Worm (Caenorhabditis elegans) whole organism, mixed stage, embryonic: ENCODE results near the gene F44G4.3.

Experiments
- bed-3 ChIP-seq: fragments of 200-800 bp; sonication (Bioruptor generic); optimal IDR thresholded peaks from 3 replicates; lab custom pipeline; 2018; ENCODE audit warnings: mild to moderate bottlenecking, missing genetic modification characterization, moderate library complexity, missing compliant biosample characterization
- blmp-1 ChIP-seq: fragments of 150-350 bp; optimal IDR thresholded peaks from 2 replicates; lab custom pipeline; 2014; ENCODE audit warnings: missing biosample characterization, missing genetic modification characterization
- ceh-39 ChIP-seq: fragments of 150-350 bp; optimal IDR thresholded peaks from 2 replicates; lab custom pipeline; 2014; ENCODE audit warnings: missing biosample characterization, missing genetic modification characterization
- ceh-43 ChIP-seq: fragments of 200-800 bp; sonication (Bioruptor generic); optimal IDR thresholded peaks from 2 replicates; lab custom pipeline; 2018; ENCODE audit warnings: mild to moderate bottlenecking, missing genetic modification characterization, moderate library complexity, missing compliant biosample characterization
- ceh-83 ChIP-seq: fragments of 200-800 bp; sonication (Bioruptor generic); optimal IDR thresholded peaks from 2 replicates; lab custom pipeline; 2018; ENCODE audit warnings: mild to moderate bottlenecking, missing genetic modification characterization, missing compliant biosample characterization
- ces-1 ChIP-seq: fragments of 150-350 bp; optimal IDR thresholded peaks from 2 replicates; lab custom pipeline; 2014; ENCODE audit warnings: missing biosample characterization, missing genetic modification reagents, missing genetic modification characterization
- cnd-1 ChIP-seq: fragments of 200-800 bp; sonication (Bioruptor generic); optimal IDR thresholded peaks from 2 replicates; lab custom pipeline; 2018; ENCODE audit warnings: mild to moderate bottlenecking, missing genetic modification characterization, missing compliant biosample characterization
- drap-1 ChIP-seq: fragments of 200-800 bp; sonication (Bioruptor generic); optimal IDR thresholded peaks from 3 replicates; lab custom pipeline; 2018; ENCODE audit warnings: mild to moderate bottlenecking, missing genetic modification characterization, missing compliant biosample characterization
- elt-1 ChIP-seq: sonication (generic microtip); optimal IDR thresholded peaks from 2 replicates; lab custom pipeline; 2017; ENCODE audit warnings: missing genetic modification characterization, mild to moderate bottlenecking, missing compliant biosample characterization, antibody characterized with exemption, moderate library complexity, borderline replicate concordance; ENCODE audit not compliant: insufficient read depth
- elt-3 ChIP-seq: fragments of 150-350 bp; optimal IDR thresholded peaks from 2 replicates; lab custom pipeline; 2014; ENCODE audit warnings: missing biosample characterization, missing genetic modification characterization
- flh-1 ChIP-seq: fragments of 200-800 bp; sonication (Bioruptor generic); optimal IDR thresholded peaks from 2 replicates; lab custom pipeline; 2018; ENCODE audit warnings: mild to moderate bottlenecking, missing genetic modification characterization, moderate library complexity, missing compliant biosample characterization
- ham-2 ChIP-seq: fragments of 200-800 bp; sonication (Bioruptor generic); optimal IDR thresholded peaks from 2 replicates; lab custom pipeline; 2018; ENCODE audit warnings: mild to moderate bottlenecking, missing genetic modification characterization, missing compliant biosample characterization
- hlh-1 ChIP-seq: fragments of 150-350 bp; optimal IDR thresholded peaks from 2 replicates; lab custom pipeline; 2014; ENCODE audit warnings: missing biosample characterization, missing genetic modification reagents, missing genetic modification characterization
- lin-13 ChIP-seq: fragments of 150-350 bp; optimal IDR thresholded peaks from 2 replicates; lab custom pipeline; 2014; ENCODE audit warnings: missing biosample characterization, missing genetic modification characterization
- lin-32 ChIP-seq: fragments of 200-800 bp; sonication (Bioruptor generic); optimal IDR thresholded peaks from 2 replicates; lab custom pipeline; 2018; ENCODE audit warnings: mild to moderate bottlenecking, missing genetic modification characterization, missing compliant biosample characterization
- mab-5 ChIP-seq: fragments of 150-350 bp; optimal IDR thresholded peaks from 2 replicates; lab custom pipeline; 2014; ENCODE audit warnings: missing biosample characterization, missing genetic modification characterization
- mep-1 ChIP-seq: fragments of 150-350 bp; optimal IDR thresholded peaks from 2 replicates; lab custom pipeline; 2017; ENCODE audit warnings: missing biosample characterization, missing genetic modification reagents, missing genetic modification characterization, inconsistent platforms
- nhr-2 ChIP-seq: fragments of 150-350 bp; optimal IDR thresholded peaks from 2 replicates; lab custom pipeline; 2014; ENCODE audit warnings: missing biosample characterization, missing genetic modification characterization
- nhr-237 ChIP-seq: fragments of 150-350 bp; optimal IDR thresholded peaks from 2 replicates; lab custom pipeline; 2014; ENCODE audit warnings: missing biosample characterization, missing genetic modification characterization
- nhr-76 ChIP-seq: sonication (generic microtip); optimal IDR thresholded peaks from 2 replicates; lab custom pipeline; 2017; ENCODE audit warnings: missing biosample characterization, missing genetic modification characterization
- pha-4 ChIP-seq: fragments of 150-350 bp; optimal IDR thresholded peaks from 2 replicates; lab custom pipeline; 2018; ENCODE audit warnings: missing biosample characterization, missing genetic modification reagents, missing genetic modification characterization
- sem-2 ChIP-seq: fragments of 200-800 bp; sonication (Bioruptor generic); optimal IDR thresholded peaks from 2 replicates; lab custom pipeline; 2018; ENCODE audit warnings: mild to moderate bottlenecking, missing genetic modification characterization, missing compliant biosample characterization
- snpc-4 ChIP-seq: fragments of 150-350 bp; optimal IDR thresholded peaks from 2 replicates; lab custom pipeline; 2014; ENCODE audit warnings: missing biosample characterization, missing genetic modification characterization
- sptf-1 ChIP-seq: sonication (generic microtip); optimal IDR thresholded peaks from 2 replicates; lab custom pipeline; 2017; ENCODE audit warnings: mild to moderate bottlenecking, missing genetic modification characterization, moderate library complexity, missing compliant biosample characterization
- tbx-8 ChIP-seq: fragments of 200-800 bp; sonication (Bioruptor generic); optimal IDR thresholded peaks from 2 replicates; lab custom pipeline; 2018; ENCODE audit warnings: mild to moderate bottlenecking, missing genetic modification characterization, moderate library complexity, missing compliant biosample characterization
- unc-120 ChIP-seq: sonication (generic microtip); optimal IDR thresholded peaks from 2 replicates; lab custom pipeline; 2017; ENCODE audit warnings: missing genetic modification characterization, missing compliant biosample characterization; ENCODE audit not compliant: poor library complexity, severe bottlenecking
- unc-39 ChIP-seq: fragments of 150-350 bp; optimal IDR thresholded peaks from 2 replicates; lab custom pipeline; 2014; ENCODE audit warnings: missing biosample characterization, missing genetic modification characterization
- unc-62 ChIP-seq: fragments of 150-350 bp; optimal IDR thresholded peaks from 2 replicates; lab custom pipeline; 2014; ENCODE audit warnings: missing biosample characterization, missing genetic modification reagents, missing genetic modification characterization
- zip-8 ChIP-seq: fragments of 150-350 bp; optimal IDR thresholded peaks from 2 replicates; lab custom pipeline; 2014; ENCODE audit warnings: missing biosample characterization, missing genetic modification characterization
- ztf-11 ChIP-seq: fragments of 150-350 bp; optimal IDR thresholded peaks from 2 replicates; lab custom pipeline; 2014; ENCODE audit warnings: missing biosample characterization, missing genetic modification characterization

The F44G4.3 gene

ce11 chrII:9031891-9032290, 34.4 kb upstream of the F44G4.3 start:
- TF ChIP-seq unc-39 (tag; lab: Kevin White, UChicago) (no peak), ces-1 (GFP tag; lab: Kevin White, UChicago) (no peak), elt-3 (tag; lab: Kevin White, UChicago) (no peak), pha-4 (tag; lab: Kevin White, UChicago) (no peak), tbx-8 (no peak), ceh-43 (GFP tag; lab: Kevin White, UChicago) (no peak), lin-13 (no peak), nhr-76 (tag; lab: Kevin White, UChicago) (no peak), bed-3 (GFP tag; lab: Kevin White, UChicago) (no peak), zip-8 (tag; lab: Kevin White, UChicago) (no peak), ztf-11 (tag; lab: Kevin White, UChicago) (no peak), snpc-4 (no peak), cnd-1 (tag; lab: Kevin White, UChicago) (no peak), unc-120 (tag; lab: Kevin White, UChicago) (no peak), drap-1 (GFP tag; lab: Kevin White, UChicago) (no peak), unc-62 (GFP tag; lab: Kevin White, UChicago) (no peak), sptf-1 (no peak), ceh-39 (no peak)

- TF ChIP-seq ceh-43 (GFP tag; lab: Kevin White, UChicago): no peak
These were observed 31.8 kb upstream of the F44G4.3 start, which contains the start of gene F37B12.1 for ce11 chrII:9029218-9029672. Gene F37B12.1, minus strand, starts transcription at chrII:9029268.

- TF ChIP-seq elt-3 (tag; lab: Kevin White, UChicago) (no peak), nhr-237 (tag; lab: Kevin White, UChicago) (no peak), zip-8 (tag; lab: Kevin White, UChicago) (no peak), hlh-1 (no peak), unc-62 (GFP tag; lab: Kevin White, UChicago) (no peak), ham-2 (GFP tag; lab: Kevin White, UChicago) (no peak)
These were observed 30.6 kb upstream of the F44G4.3 start for ce11 chrII:9028096-9028495.

ce11 chrII:9026348-9026747, 28.9 kb upstream of the F44G4.3 start:
- no peak for TF ChIP-seq unc-39 (tag; lab: Kevin White, UChicago)
- TF ChIP-seq unc-120 (tag; lab: Kevin White, UChicago): no peak
- no peak for TF ChIP-seq sem-2 (GFP tag; lab: Kevin White, UChicago)
- TF ChIP-seq mab-5 (tag; lab: Kevin White, UChicago): no peak
- TF ChIP-seq nhr-2 (tag; lab: Kevin White, UChicago): peak; percentile 44
- TF ChIP-seq sptf-1: no peak

- TF ChIP-seq drap-1 (GFP tag; lab: Kevin White, UChicago) (no peak), ceh-83 (GFP tag; lab: Kevin White, UChicago) (no peak), blmp-1 (tag; lab: Kevin White, UChicago) (no peak), ces-1 (GFP tag; lab: Kevin White, UChicago) (no peak), unc-120 (tag; lab: Kevin White, UChicago) (no peak), mep-1 (tag; lab: Kevin White, UChicago) (no peak), bed-3 (GFP tag; lab: Kevin White, UChicago) (no peak), elt-1 (tag; lab: Kevin White, UChicago) (no peak), zip-8 (tag; lab: Kevin White, UChicago) (no peak)
These were observed 26.9 kb upstream of the F44G4.3 start for ce11 chrII:9024312-9024711.

- no peak for TF ChIP-seq lin-32 (GFP tag; lab: Kevin White, UChicago)
- TF ChIP-seq ceh-83 (GFP tag; lab: Kevin White, UChicago): no peak
- no peak for TF ChIP-seq nhr-76 (tag; lab: Kevin White, UChicago)
- no peak for TF ChIP-seq flh-1 (GFP tag; lab: Kevin White, UChicago)
- no peak for TF ChIP-seq sptf-1
- no peak for TF ChIP-seq hlh-1
These were observed 24.2 kb upstream of the F44G4.3 start for ce11 chrII:9021625-9022024.
